Fruit fly (Drosophila melanogaster): ENCODE results near the gene Sgt1.

Gene Sgt1

DNA sequence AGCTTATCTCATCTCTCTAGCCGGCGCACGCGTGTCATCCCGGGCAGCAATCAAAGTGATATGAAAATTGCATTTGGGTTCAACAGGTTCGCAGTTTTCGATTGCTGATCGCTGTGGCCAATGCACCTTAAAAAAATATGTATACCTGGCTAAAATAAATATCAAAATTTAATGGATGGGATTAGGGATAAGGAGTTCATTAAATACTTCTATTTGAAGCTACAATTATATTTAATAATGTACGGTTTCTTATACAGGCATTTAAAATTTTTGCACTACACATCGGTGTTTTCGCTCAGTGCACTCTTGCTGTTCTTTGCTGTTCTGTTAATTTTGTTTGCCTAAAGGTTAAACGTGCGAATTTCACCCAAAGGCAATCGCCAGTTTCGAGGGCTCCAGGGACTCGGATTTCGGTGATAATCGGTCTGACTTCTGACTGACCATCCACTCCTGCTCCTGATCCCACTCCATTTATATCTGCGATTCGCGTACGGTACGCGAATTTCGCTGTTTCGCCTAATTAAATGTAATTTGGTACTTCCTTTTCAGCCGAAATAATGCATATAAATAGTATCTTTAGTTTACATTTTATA, 32.4 kb downstream of the Sgt1 start:
- TF ChIP-seq OdsH (GFP tag; optimal IDR thresholded peaks at IDR 0.05) = peak; percentile 60
- peak; percentile 70 for TF ChIP-seq fru (GFP tag; optimal IDR thresholded peaks at IDR 0.05)
- TF ChIP-seq br (GFP tag; optimal IDR thresholded peaks at IDR 0.05) = peak; percentile 71
- TF ChIP-seq rgr (GFP tag; optimal IDR thresholded peaks at IDR 0.05) = peak; percentile 63
- no peak for TF ChIP-seq Mio (GFP tag; optimal IDR thresholded peaks at IDR 0.05)
- no peak for TF ChIP-seq Myc (optimal IDR thresholded peaks at IDR 0.05)
- no peak for TF ChIP-seq Vsx2 (GFP tag; optimal IDR thresholded peaks at IDR 0.05; ENCODE audit: partially characterized antibody)
- TF ChIP-seq Rel (GFP tag; optimal IDR thresholded peaks at IDR 0.05) = no peak
- peak; percentile 23 for TF ChIP-seq Rel (tag; optimal IDR thresholded peaks at IDR 0.05)
- peak; percentile 56 for TF ChIP-seq psq (GFP tag; optimal IDR thresholded peaks at IDR 0.05)
- no peak for TF ChIP-seq lola (GFP tag; optimal IDR thresholded peaks at IDR 0.05)
- TF ChIP-seq ey (GFP tag; optimal IDR thresholded peaks at IDR 0.05) = peak; percentile 65
- no peak for TF ChIP-seq Dif (GFP tag; optimal IDR thresholded peaks at IDR 0.05; ENCODE audit: partially characterized antibody)
- peak; percentile 79 for TF ChIP-seq h (GFP tag; optimal IDR thresholded peaks at IDR 0.05)
- peak in 1 of 2 experiments; percentile 69 for TF ChIP-seq foxo (GFP tag; optimal IDR thresholded peaks at IDR 0.05)
- peak; percentile 62 for TF ChIP-seq HLH106 (tag; optimal IDR thresholded peaks at IDR 0.05)
- TF ChIP-seq Sp1 (GFP tag; optimal IDR thresholded peaks at IDR 0.05) = peak; percentile 10

DNA sequence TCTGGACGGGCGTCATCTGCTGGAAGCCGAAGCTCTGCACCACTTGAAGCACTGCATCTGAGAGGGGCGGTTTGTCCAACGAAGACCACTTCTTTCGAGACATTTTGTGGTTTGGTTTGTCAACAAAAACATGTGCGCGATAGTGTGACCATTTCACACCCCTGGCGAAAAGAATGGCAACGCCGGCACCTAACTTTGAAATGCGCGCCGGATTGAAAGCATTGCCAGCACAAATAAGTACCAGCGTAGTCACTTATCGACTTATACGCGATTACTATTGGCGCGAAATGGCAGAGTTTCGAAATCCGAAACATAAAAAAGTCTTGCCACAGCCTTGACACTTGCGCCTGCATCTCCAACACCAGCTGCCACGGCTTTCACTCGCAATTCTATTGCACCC, 35.3 kb downstream of the Sgt1 start, which contains the start of gene CG9630:
CG9630 (minus strand) TSS at position 157 of the 400 bp plus-strand sequence.
- TF ChIP-seq jim (GFP tag; optimal IDR thresholded peaks at IDR 0.05) (no peak), Myc (optimal IDR thresholded peaks at IDR 0.05) (peak; percentile 55), sage (GFP tag; optimal IDR thresholded peaks at IDR 0.05) (no peak), dsf (GFP tag; optimal IDR thresholded peaks at IDR 0.05; ENCODE audit: borderline replicate concordance) (no peak), Dif (GFP tag; optimal IDR thresholded peaks at IDR 0.05; ENCODE audit: partially characterized antibody) (peak; percentile 13)

DNA sequence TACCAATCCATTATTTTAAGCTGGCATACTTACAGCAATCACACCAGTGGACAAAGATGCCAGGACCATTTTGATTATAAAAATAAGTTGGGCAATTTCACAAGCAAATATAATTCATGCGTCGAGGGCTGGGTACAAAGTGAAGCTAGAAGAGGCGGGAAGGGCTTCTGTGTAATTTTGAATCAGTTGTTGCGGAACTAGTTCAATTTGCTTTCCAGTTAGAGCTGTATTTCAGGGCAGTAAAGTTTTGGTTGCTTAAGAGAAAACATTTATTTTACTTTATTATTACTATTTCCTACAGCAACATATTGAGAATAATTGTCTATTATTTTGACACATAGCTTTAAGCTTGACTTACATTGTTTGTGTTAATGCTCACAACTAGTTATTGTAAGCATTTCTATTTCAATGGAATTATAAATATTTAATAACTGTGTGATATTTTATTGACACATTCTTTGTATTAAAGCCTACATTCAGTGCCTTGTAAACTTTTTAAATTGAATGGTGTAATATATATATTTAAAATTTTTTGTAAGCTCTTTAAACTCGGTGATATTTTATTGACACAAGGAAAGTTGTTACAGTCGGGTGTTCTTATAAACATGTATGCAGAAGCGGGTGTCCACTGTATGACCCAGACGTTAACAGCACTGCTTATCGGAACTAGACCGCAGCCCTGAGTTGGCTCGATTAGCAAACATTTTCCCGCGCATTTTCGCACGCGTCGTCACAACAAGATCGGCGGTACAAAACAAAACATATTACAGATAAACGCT, 40.6 kb downstream of the Sgt1 start, which contains the start of the genes RPA1 and Mcm2:
RPA1 (minus strand) TSS at position 150 of the 779 bp plus-strand sequence.
Mcm2 (plus strand) TSS at position 669 of the 779 bp plus-strand sequence.
- TF ChIP-seq dmrt93B (GFP tag; optimal IDR thresholded peaks at IDR 0.05) = peak; percentile 83
- peak; percentile 87 for TF ChIP-seq HLH106 (tag; optimal IDR thresholded peaks at IDR 0.05)
- peak; percentile 8 for TF ChIP-seq GATAd (GFP tag; optimal IDR thresholded peaks at IDR 0.05)
- TF ChIP-seq Hr83 (GFP tag; optimal IDR thresholded peaks at IDR 0.05; ENCODE audit: poor library complexity, severe bottlenecking) = peak; percentile 73
- TF ChIP-seq Abd-B (GFP tag; optimal IDR thresholded peaks at IDR 0.05) = no peak
- peak; percentile 73 for TF ChIP-seq OdsH (GFP tag; optimal IDR thresholded peaks at IDR 0.05)
- TF ChIP-seq Sp1 (GFP tag; optimal IDR thresholded peaks at IDR 0.05) = peak; percentile 84
- peak; percentile 74 for TF ChIP-seq rgr (GFP tag; optimal IDR thresholded peaks at IDR 0.05)
- no peak for TF ChIP-seq tai (GFP tag; optimal IDR thresholded peaks at IDR 0.05)
- TF ChIP-seq Hr78 (GFP tag; optimal IDR thresholded peaks at IDR 0.05) = no peak
- peak; percentile 74 for TF ChIP-seq fru (GFP tag; optimal IDR thresholded peaks at IDR 0.05)
- no peak for TF ChIP-seq Hnf4 (GFP tag; optimal IDR thresholded peaks at IDR 0.05)
- peak; percentile 76 for TF ChIP-seq jim (GFP tag; optimal IDR thresholded peaks at IDR 0.05)
- no peak for TF ChIP-seq Vsx2 (GFP tag; optimal IDR thresholded peaks at IDR 0.05; ENCODE audit: partially characterized antibody)
- no peak for TF ChIP-seq CrebA (GFP tag; optimal IDR thresholded peaks at IDR 0.05; ENCODE audit: borderline replicate concordance)
- TF ChIP-seq foxo (GFP tag; optimal IDR thresholded peaks at IDR 0.05) = peak in 1 of 2 experiments; percentile 89
- no peak for TF ChIP-seq dl (GFP tag; optimal IDR thresholded peaks at IDR 0.05; ENCODE audit: insufficient read depth in 1 of 2, partially characterized antibody in 2 of 2)
- TF ChIP-seq N (GFP tag; optimal IDR thresholded peaks at IDR 0.05) = no peak
- peak; percentile 69 for TF ChIP-seq ey (GFP tag; optimal IDR thresholded peaks at IDR 0.05)
- TF ChIP-seq Myc (optimal IDR thresholded peaks at IDR 0.05) = no peak
- no peak for TF ChIP-seq lola (GFP tag; optimal IDR thresholded peaks at IDR 0.05)
- no peak for TF ChIP-seq pan (optimal IDR thresholded peaks at IDR 0.05)
- TF ChIP-seq sage (GFP tag; optimal IDR thresholded peaks at IDR 0.05) = no peak
- TF ChIP-seq sv (GFP tag; optimal IDR thresholded peaks at IDR 0.05) = peak; percentile 55
- peak; percentile 75 for TF ChIP-seq h (GFP tag; optimal IDR thresholded peaks at IDR 0.05)
- peak; percentile 1 for TF ChIP-seq Mio (GFP tag; optimal IDR thresholded peaks at IDR 0.05)
- TF ChIP-seq dsf (GFP tag; optimal IDR thresholded peaks at IDR 0.05; ENCODE audit: borderline replicate concordance) = peak; percentile 39
- TF ChIP-seq Dif (GFP tag; optimal IDR thresholded peaks at IDR 0.05; ENCODE audit: partially characterized antibody) = no peak
- no peak for TF ChIP-seq Rel (GFP tag; optimal IDR thresholded peaks at IDR 0.05)
- TF ChIP-seq Rel (tag; optimal IDR thresholded peaks at IDR 0.05) = peak; percentile 19
- no peak for TF ChIP-seq Jra (GFP tag; optimal IDR thresholded peaks at IDR 0.05)
- peak; percentile 64 for TF ChIP-seq CG9705 (GFP tag; optimal IDR thresholded peaks at IDR 0.05)
- no peak for TF ChIP-seq brk (GFP tag; optimal IDR thresholded peaks at IDR 0.05)
- peak; percentile 77 for TF ChIP-seq psq (GFP tag; optimal IDR thresholded peaks at IDR 0.05)
- no peak for TF ChIP-seq CG32264 (GFP tag; optimal IDR thresholded peaks at IDR 0.05)
- TF ChIP-seq woc (GFP tag; optimal IDR thresholded peaks at IDR 0.05) = peak; percentile 81
- TF ChIP-seq usp (GFP tag; optimal IDR thresholded peaks at IDR 0.05) = no peak
- no peak for TF ChIP-seq Dfd (GFP tag; optimal IDR thresholded peaks at IDR 0.05)
- TF ChIP-seq br (GFP tag; optimal IDR thresholded peaks at IDR 0.05) = peak; percentile 49

Measured in whole organism, wandering third instar larva.